Fruit fly (Drosophila melanogaster) whole organism, embryonic: ENCODE data around the gene Cyp4ac3.

Experiments used
- Aef1 ChIP-seq: fragments of 200-800 bp; sonication (Bioruptor generic); IDR thresholded peaks from 3 replicates; pipeline ENCODE4 v1.3.6; 2022; ENCODE audit warnings: missing biosample characterization, missing genetic modification characterization
- CG10654 ChIP-seq: fragments of 200-800 bp; sonication (Bioruptor generic); optimal IDR thresholded peaks from 2 replicates; lab custom pipeline; 2016; ENCODE audit warnings: missing biosample characterization, missing genetic modification characterization
- CG11093 ChIP-seq: fragments of 200-800 bp; sonication (Bioruptor generic); IDR thresholded peaks from 3 replicates; pipeline ENCODE4 v1.3.6; 2022; ENCODE audit warnings: missing biosample characterization, missing genetic modification characterization
- CG11560 ChIP-seq: fragments of 200-800 bp; sonication (Bioruptor generic); IDR thresholded peaks from 3 replicates; pipeline ENCODE4 v1.3.6; 2022; ENCODE audit warnings: missing biosample characterization, missing genetic modification characterization
- CG12236 ChIP-seq: fragments of 200-800 bp; sonication (Bioruptor generic); optimal IDR thresholded peaks from 2 replicates; lab custom pipeline; 2016; ENCODE audit warnings: missing biosample characterization, missing genetic modification characterization
- CG13123 ChIP-seq: fragments of 200-800 bp; sonication (Bioruptor generic); optimal IDR thresholded peaks from 2 replicates; lab custom pipeline; 2016; ENCODE audit warnings: missing biosample characterization, missing genetic modification characterization
- CG15601 ChIP-seq: fragments of 200-800 bp; sonication (Bioruptor generic); optimal IDR thresholded peaks from 3 replicates; lab custom pipeline; 2019; ENCODE audit warnings: missing biosample characterization, mild to moderate bottlenecking, missing genetic modification characterization, moderate library complexity
- CG1602 ChIP-seq: fragments of 200-800 bp; sonication (Bioruptor generic); optimal IDR thresholded peaks from 3 replicates; lab custom pipeline; 2016; ENCODE audit warnings: missing biosample characterization, missing genetic modification characterization
- CG17385 ChIP-seq: fragments of 200-800 bp; sonication (Bioruptor generic); optimal IDR thresholded peaks from 3 replicates; lab custom pipeline; 2018; ENCODE audit warnings: missing biosample characterization, mild to moderate bottlenecking, missing genetic modification characterization
- CG17612 ChIP-seq: fragments of 200-800 bp; sonication (Bioruptor generic); IDR thresholded peaks from 2 replicates; pipeline ENCODE4 v1.3.6; 2022; ENCODE audit warnings: missing biosample characterization, missing genetic modification characterization
- CG17912 ChIP-seq: fragments of 200-800 bp; sonication (Bioruptor generic); optimal IDR thresholded peaks from 2 replicates; lab custom pipeline; 2018; ENCODE audit warnings: missing biosample characterization, mild to moderate bottlenecking, missing genetic modification characterization
- CG2202 ChIP-seq: fragments of 200-800 bp; sonication (Bioruptor generic); optimal IDR thresholded peaks from 2 replicates; lab custom pipeline; 2018; ENCODE audit warnings: missing biosample characterization, mild to moderate bottlenecking, missing genetic modification characterization
- CG2678 ChIP-seq: fragments of 200-800 bp; sonication (Bioruptor generic); optimal IDR thresholded peaks from 3 replicates; lab custom pipeline; 2019; ENCODE audit warnings: missing biosample characterization, mild to moderate bottlenecking, missing genetic modification characterization, moderate library complexity
- CG2889 ChIP-seq: fragments of 200-800 bp; sonication (Bioruptor generic); IDR thresholded peaks from 3 replicates; pipeline ENCODE4 v1.3.6; 2022; ENCODE audit warnings: missing biosample characterization, missing genetic modification characterization
- CG31388 ChIP-seq: fragments of 200-800 bp; sonication (Bioruptor generic); optimal IDR thresholded peaks from 2 replicates; lab custom pipeline; 2016; ENCODE audit warnings: missing biosample characterization, missing genetic modification characterization
- CG32767 ChIP-seq: fragments of 200-800 bp; sonication (Bioruptor generic); IDR thresholded peaks from 2 replicates; pipeline ENCODE4 v1.3.6; 2022; ENCODE audit warnings: missing biosample characterization, missing genetic modification characterization
- CG3281 ChIP-seq: fragments of 200-800 bp; sonication (Bioruptor generic); optimal IDR thresholded peaks from 3 replicates; lab custom pipeline; 2017; ENCODE audit warnings: missing biosample characterization, mild to moderate bottlenecking, missing genetic modification characterization
- CG5245 ChIP-seq: fragments of 200-800 bp; sonication (Bioruptor generic); optimal IDR thresholded peaks from 3 replicates; lab custom pipeline; 2016; ENCODE audit warnings: missing biosample characterization, missing genetic modification characterization
- CG9215 ChIP-seq: fragments of 200-800 bp; sonication (Bioruptor generic); IDR thresholded peaks from 2 replicates; pipeline ENCODE4 v1.3.6; 2022; ENCODE audit warnings: missing biosample characterization, missing genetic modification characterization
- CG9437 ChIP-seq: fragments of 200-800 bp; sonication (Bioruptor generic); optimal IDR thresholded peaks from 2 replicates; lab custom pipeline; 2018; ENCODE audit warnings: missing biosample characterization, mild to moderate bottlenecking, missing genetic modification characterization
- Dbx ChIP-seq: fragments of 200-800 bp; sonication (Bioruptor generic); IDR thresholded peaks from 3 replicates; pipeline ENCODE4 v1.3.6; 2022; ENCODE audit warnings: missing biosample characterization, missing genetic modification characterization
- Dp ChIP-seq: fragments of 200-800 bp; sonication (Bioruptor generic); optimal IDR thresholded peaks from 2 replicates; lab custom pipeline; 2018; ENCODE audit warnings: missing biosample characterization, mild to moderate bottlenecking, missing genetic modification characterization, moderate library complexity
- Fer2 ChIP-seq: fragments of 200-800 bp; sonication (Bioruptor generic); optimal IDR thresholded peaks from 2 replicates; lab custom pipeline; 2018; ENCODE audit warnings: missing biosample characterization, mild to moderate bottlenecking, missing genetic modification characterization, moderate library complexity
- H15 ChIP-seq: fragments of 200-800 bp; sonication (Bioruptor generic); IDR thresholded peaks from 3 replicates; pipeline ENCODE4 v1.3.6; 2022; ENCODE audit warnings: missing biosample characterization, missing genetic modification characterization
- H2.0 ChIP-seq: fragments of 200-800 bp; sonication (Bioruptor generic); IDR thresholded peaks from 2 replicates; pipeline ENCODE4 v1.3.6; 2022; ENCODE audit warnings: missing biosample characterization, missing genetic modification characterization
- HLH3B ChIP-seq: fragments of 200-800 bp; sonication (Bioruptor generic); IDR thresholded peaks from 2 replicates; pipeline ENCODE4 v1.3.6; 2022; ENCODE audit warnings: missing biosample characterization, missing genetic modification characterization
- HmgZ ChIP-seq: fragments of 200-800 bp; sonication (Bioruptor generic); optimal IDR thresholded peaks from 2 replicates; lab custom pipeline; 2018; ENCODE audit warnings: missing biosample characterization, mild to moderate bottlenecking, missing genetic modification characterization
- Hr3 ChIP-seq: fragments of 200-800 bp; sonication (Bioruptor generic); optimal IDR thresholded peaks from 3 replicates; lab custom pipeline; 2016; ENCODE audit warnings: missing biosample characterization, missing genetic modification characterization
- Lpt ChIP-seq: fragments of >200 bp; optimal IDR thresholded peaks from 2 replicates; lab custom pipeline; 2018; ENCODE audit warnings: missing biosample characterization, missing genetic modification characterization
- NK7.1 ChIP-seq: fragments of 200-800 bp; sonication (Bioruptor generic); optimal IDR thresholded peaks from 3 replicates; lab custom pipeline; 2016; ENCODE audit warnings: missing biosample characterization, missing genetic modification characterization
- Scr ChIP-seq: fragments of 200-800 bp; sonication (Bioruptor generic); IDR thresholded peaks from 2 replicates; pipeline ENCODE4 v1.3.6; 2022; ENCODE audit warnings: missing biosample characterization, missing genetic modification characterization; ENCODE audit not compliant: partially characterized antibody
- Side ChIP-seq: fragments of 200-800 bp; sonication (Bioruptor generic); optimal IDR thresholded peaks from 2 replicates; lab custom pipeline; 2016; ENCODE audit warnings: missing biosample characterization, missing genetic modification characterization
- Sin3A ChIP-seq: fragments of >200 bp; optimal IDR thresholded peaks from 2 replicates; lab custom pipeline; 2018
- Ssrp ChIP-seq: fragments of 200-800 bp; sonication (Bioruptor generic); optimal IDR thresholded peaks from 2 replicates; lab custom pipeline; 2018; ENCODE audit warnings: missing biosample characterization, mild to moderate bottlenecking, missing genetic modification characterization, moderate library complexity
- Stat92E ChIP-seq, 3 experiments: fragments of >200 bp in 2 of 3; fragments of 200-800 bp in 1 of 3; sonication (Bioruptor generic) in 1 of 3; optimal IDR thresholded peaks; 2 replicates each; lab custom pipeline; 2017 to 2019; ENCODE audit warnings: missing biosample characterization in 3 of 3, missing genetic modification characterization in 3 of 3, mild to moderate bottlenecking in 1 of 3, moderate library complexity in 1 of 3
- ap ChIP-seq: fragments of 200-800 bp; sonication (Bioruptor generic); IDR thresholded peaks from 2 replicates; pipeline ENCODE4 v1.3.6; 2022; ENCODE audit warnings: missing biosample characterization, missing genetic modification characterization
- btn ChIP-seq: fragments of 200-800 bp; sonication (Bioruptor generic); optimal IDR thresholded peaks from 2 replicates; lab custom pipeline; 2016; ENCODE audit warnings: missing biosample characterization, missing genetic modification characterization
- cato ChIP-seq: fragments of 200-800 bp; sonication (Bioruptor generic); optimal IDR thresholded peaks from 2 replicates; lab custom pipeline; 2016; ENCODE audit warnings: missing biosample characterization, missing genetic modification characterization, borderline replicate concordance
- caup ChIP-seq: fragments of 200-800 bp; sonication (Bioruptor generic); optimal IDR thresholded peaks from 3 replicates; lab custom pipeline; 2017; ENCODE audit warnings: missing biosample characterization, mild to moderate bottlenecking, missing genetic modification characterization, moderate library complexity; ENCODE audit not compliant: severe bottlenecking
- chm ChIP-seq: fragments of 200-800 bp; sonication (Bioruptor generic); IDR thresholded peaks from 2 replicates; pipeline ENCODE4 v1.3.6; 2022; ENCODE audit warnings: missing biosample characterization, missing genetic modification characterization
- dimm ChIP-seq: fragments of 200-800 bp; sonication (Bioruptor generic); IDR thresholded peaks from 2 replicates; pipeline ENCODE4 v1.3.6; 2022; ENCODE audit warnings: missing biosample characterization, missing genetic modification characterization
- emc ChIP-seq: fragments of 200-800 bp; sonication (Bioruptor generic); optimal IDR thresholded peaks from 2 replicates; lab custom pipeline; 2016; ENCODE audit warnings: missing biosample characterization, missing genetic modification characterization
- fd96Cb ChIP-seq: fragments of 200-800 bp; sonication (Bioruptor generic); optimal IDR thresholded peaks from 2 replicates; lab custom pipeline; 2018; ENCODE audit warnings: missing biosample characterization, mild to moderate bottlenecking, missing genetic modification characterization, moderate library complexity
- gsb-n ChIP-seq: fragments of 200-800 bp; sonication (Bioruptor generic); optimal IDR thresholded peaks from 3 replicates; lab custom pipeline; 2018; ENCODE audit warnings: missing biosample characterization, mild to moderate bottlenecking, missing genetic modification characterization
- inv ChIP-seq: fragments of 200-800 bp; sonication (Bioruptor generic); IDR thresholded peaks from 2 replicates; pipeline ENCODE4 v1.3.6; 2022; ENCODE audit warnings: missing biosample characterization, missing genetic modification characterization; ENCODE audit not compliant: partially characterized antibody
- jigr1 ChIP-seq: fragments of 200-800 bp; sonication (Bioruptor generic); IDR thresholded peaks from 3 replicates; pipeline ENCODE4 v1.3.6; 2022; ENCODE audit warnings: missing biosample characterization, missing genetic modification characterization
- peb ChIP-seq: fragments of 200-800 bp; sonication (Bioruptor generic); IDR thresholded peaks from 2 replicates; pipeline ENCODE4 v1.3.6; 2022; ENCODE audit warnings: missing biosample characterization, missing genetic modification characterization
- row ChIP-seq: fragments of 200-800 bp; sonication (Bioruptor generic); IDR thresholded peaks from 3 replicates; pipeline ENCODE4 v1.3.6; 2022; ENCODE audit warnings: missing biosample characterization, missing genetic modification characterization
- tio ChIP-seq: fragments of 200-800 bp; sonication (Bioruptor generic); optimal IDR thresholded peaks from 2 replicates; lab custom pipeline; 2017; ENCODE audit warnings: missing biosample characterization, missing genetic modification characterization, inconsistent platforms
- twi ChIP-seq: fragments of 200-800 bp; optimal IDR thresholded peaks from 2 replicates; lab custom pipeline; 2019; ENCODE audit warnings: missing biosample characterization, mild to moderate bottlenecking, missing genetic modification characterization, moderate library complexity
- unc-4 ChIP-seq: fragments of 200-800 bp; sonication (Bioruptor generic); IDR thresholded peaks from 2 replicates; pipeline ENCODE4 v1.3.6; 2022; ENCODE audit warnings: missing biosample characterization, missing genetic modification characterization; ENCODE audit not compliant: partially characterized antibody
- zfh2 ChIP-seq: fragments of 200-800 bp; sonication (Bioruptor generic); optimal IDR thresholded peaks from 2 replicates; lab custom pipeline; 2016; ENCODE audit warnings: missing biosample characterization, missing genetic modification characterization

The Cyp4ac3 gene

DNA sequence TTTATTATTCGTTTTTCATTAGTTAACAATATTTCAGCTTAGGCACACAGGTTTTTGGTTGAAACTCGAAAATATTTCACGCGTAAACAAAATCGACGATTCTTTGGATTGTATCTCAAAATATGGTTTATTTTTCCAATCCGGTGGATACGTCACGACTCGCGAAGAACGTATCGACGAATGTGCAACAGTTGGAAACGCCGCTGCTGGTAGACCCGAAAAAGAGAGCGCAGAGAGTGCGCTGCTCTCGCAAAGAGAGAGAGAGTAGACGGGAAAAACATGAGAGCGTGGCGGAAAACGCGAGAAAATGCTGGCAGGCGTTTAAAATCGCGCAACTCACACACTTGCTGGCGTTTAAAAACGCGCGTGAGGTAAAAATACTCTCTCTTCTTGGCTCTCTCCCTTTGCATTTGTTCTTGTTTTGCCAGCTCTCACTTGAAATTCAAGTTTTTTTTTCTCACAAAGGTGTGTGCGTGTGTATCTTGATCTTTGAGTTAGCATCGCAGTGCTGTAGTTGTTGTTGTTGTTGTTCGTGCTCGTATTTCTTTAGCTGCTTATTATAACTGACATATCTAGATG, 31.0 kb upstream of the Cyp4ac3 start (continued):
- TF ChIP-seq CG5245 (no peak), row (GFP tag; lab: Robert Waterston, UW) (no peak; the same call in 2 of the 3 replicates), Dp (no peak), Dbx (GFP tag; lab: Robert Waterston, UW) (peak; percentile 18; the same call in 1 of the 3 replicates), cato (GFP tag; lab: Kevin White, UChicago) (no peak), CG11093 (GFP tag; lab: Robert Waterston, UW) (no peak), Ssrp (no peak), tio (no peak), CG3281 (no peak), peb (no peak), HmgZ (tag; lab: Kevin White, UChicago) (peak; percentile 17), Lpt (GFP tag; lab: Kevin White, UChicago) (no peak), zfh2 (no peak), inv (GFP tag; lab: Robert Waterston, UW) (no peak), H2.0 (no peak), CG17612 (GFP tag; lab: Robert Waterston, UW) (no peak), NK7.1 (GFP tag; lab: Kevin White, UChicago) (no peak), CG17912 (GFP tag; lab: Kevin White, UChicago) (no peak), CG10654 (GFP tag; lab: Kevin White, UChicago) (no peak), CG9437 (GFP tag; lab: Kevin White, UChicago) (peak; percentile 22), caup (GFP tag; lab: Kevin White, UChicago) (peak; percentile 8), CG11560 (tag; lab: Robert Waterston, UW) (no peak), CG9215 (GFP tag; lab: Robert Waterston, UW) (no peak), gsb-n (tag; lab: Kevin White, UChicago) (peak; percentile 23), twi (tag; lab: Kevin White, UChicago) (no peak), dimm (GFP tag; lab: Robert Waterston, UW) (no peak), CG13123 (GFP tag; lab: Kevin White, UChicago) (no peak), CG17385 (GFP tag; lab: Kevin White, UChicago) (peak; percentile 59), CG15601 (peak; percentile 36), btn (GFP tag; lab: Kevin White, UChicago) (no peak), Scr (peak; percentile 40), Fer2 (tag; lab: Kevin White, UChicago) (no peak), HLH3B (GFP tag; lab: Robert Waterston, UW) (no peak; the same call in 1 of the 2 replicates), H15 (GFP tag; lab: Robert Waterston, UW) (no peak), CG31388 (GFP tag; lab: Kevin White, UChicago) (no peak), jigr1 (GFP tag; lab: Robert Waterston, UW) (no peak), Hr3 (GFP tag; lab: Kevin White, UChicago) (no peak), chm (peak; percentile 85), CG2889 (no peak), ap (GFP tag; lab: Robert Waterston, UW) (no peak), Side (GFP tag; lab: Kevin White, UChicago) (no peak), CG12236 (GFP tag; lab: Kevin White, UChicago) (no peak), Sin3A (lab: Kevin White, UChicago) (no peak), Aef1 (GFP tag; lab: Robert Waterston, UW) (no peak), unc-4 (GFP tag; lab: Robert Waterston, UW) (peak; percentile 66), fd96Cb (tag; lab: Kevin White, UChicago) (no peak), CG2678 (no peak), emc (GFP tag; lab: Kevin White, UChicago) (no peak), Stat92E (GFP tag; optimal IDR thresholded peaks at IDR 0.05; lab: Kevin White, UChicago) (peak in 1 of 3 experiments; percentile 32), CG1602 (GFP tag; lab: Kevin White, UChicago) (no peak), CG32767 (GFP tag; lab: Robert Waterston, UW) (no peak), CG2202 (tag; lab: Kevin White, UChicago) (peak; percentile 7)
